Worm (Caenorhabditis elegans) whole organism, midembryonic: Measurements from ENCODE around the gene Y7A5A.8.

ENCODE experiments used
- T22C8.4 ChIP-seq: fragments of 200-800 bp; sonication (Bioruptor generic); IDR thresholded peaks from 2 replicates; pipeline ENCODE4 v1.3.6; 2022; ENCODE audit warnings: missing genetic modification characterization, missing compliant biosample characterization
- cog-1 ChIP-seq: sonication (generic microtip); optimal IDR thresholded peaks from 2 replicates; lab custom pipeline; 2016; ENCODE audit warnings: missing genetic modification characterization, missing compliant biosample characterization
- flt-1 ChIP-seq: fragments of 200-800 bp; sonication (Bioruptor generic); IDR thresholded peaks from 2 replicates; pipeline ENCODE4 v1.3.6; 2022; ENCODE audit warnings: missing genetic modification characterization, missing compliant biosample characterization
- klf-2 ChIP-seq: fragments of 200-800 bp; sonication (Bioruptor generic); conservative IDR thresholded peaks from 2 replicates; pipeline ENCODE4 v1.3.6; 2022; ENCODE audit warnings: missing genetic modification reagents, missing genetic modification characterization, missing compliant biosample characterization
- med-1 ChIP-seq: sonication (generic microtip); optimal IDR thresholded peaks from 2 replicates; lab custom pipeline; 2017; ENCODE audit warnings: missing genetic modification characterization, mild to moderate bottlenecking, missing compliant biosample characterization, antibody characterized with exemption, missing genetic modification reagents; ENCODE audit not compliant: insufficient read depth
- ref-1 ChIP-seq: fragments of 200-800 bp; sonication (Bioruptor generic); conservative IDR thresholded peaks from 2 replicates; pipeline ENCODE4 v1.3.6; 2022; ENCODE audit warnings: missing genetic modification reagents, missing genetic modification characterization, missing compliant biosample characterization
- tab-1 ChIP-seq: fragments of 200-800 bp; sonication (Bioruptor generic); IDR thresholded peaks from 2 replicates; pipeline ENCODE4 v1.3.6; 2022; ENCODE audit warnings: missing genetic modification characterization, missing compliant biosample characterization
- ztf-23 ChIP-seq: fragments of 200-800 bp; sonication (Bioruptor generic); IDR thresholded peaks from 2 replicates; pipeline ENCODE4 v1.3.6; 2022; ENCODE audit warnings: missing genetic modification reagents, missing genetic modification characterization, missing compliant biosample characterization
- ztf-29 ChIP-seq: fragments of 200-800 bp; sonication (Bioruptor generic); IDR thresholded peaks from 2 replicates; pipeline ENCODE4 v1.3.6; 2022; ENCODE audit warnings: missing genetic modification reagents, missing genetic modification characterization, missing compliant biosample characterization

Gene Y7A5A.8

DNA sequence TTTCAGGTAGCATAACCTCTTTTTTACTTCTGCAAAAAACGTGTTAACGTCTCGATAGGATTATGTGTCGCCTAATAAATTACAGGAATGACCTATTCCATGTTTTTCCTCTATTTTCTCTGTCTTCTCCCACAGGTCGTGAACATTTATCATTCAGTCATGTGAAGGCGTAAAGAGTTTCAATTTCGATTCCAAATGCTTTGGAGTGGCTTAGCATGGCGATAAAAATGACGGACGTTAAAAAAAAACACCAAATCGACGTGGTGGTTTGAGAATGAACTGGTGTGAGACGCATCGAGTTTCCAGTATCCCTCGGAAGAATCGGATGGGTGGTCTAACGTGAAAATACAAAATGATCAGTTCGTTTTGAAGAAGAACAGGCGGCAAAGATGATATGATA, 47.3 kb downstream of the Y7A5A.8 start:
- TF ChIP-seq ztf-29 (GFP tag; lab: Robert Waterston, UW): no peak
- TF ChIP-seq cog-1: no peak
- TF ChIP-seq med-1 (GFP tag; lab: Kevin White, UChicago): no peak
- no peak for TF ChIP-seq T22C8.4
- TF ChIP-seq ref-1 (GFP tag; lab: Robert Waterston, UW): no peak
- TF ChIP-seq flt-1 (GFP tag; lab: Robert Waterston, UW): no peak
- no peak for TF ChIP-seq klf-2 (GFP tag; lab: Robert Waterston, UW)
- no peak for TF ChIP-seq tab-1 (GFP tag; lab: Robert Waterston, UW)
- TF ChIP-seq ztf-23: no peak
